Worm (Caenorhabditis elegans) whole organism, L1 larva: Measurements from ENCODE around the gene F27E5.8.

Experiments used
- blmp-1 ChIP-seq: fragments of 150-350 bp; optimal IDR thresholded peaks from 2 replicates; lab custom pipeline; 2014; ENCODE audit warnings: missing biosample characterization, missing genetic modification characterization
- ceh-82 ChIP-seq, 3 experiments: fragments of 150-350 bp in 1 of 3; sonication (generic microtip) in 2 of 3; optimal IDR thresholded peaks; 2 replicates each; lab custom pipeline; 2014 to 2017; ENCODE audit warnings: missing biosample characterization in 3 of 3, missing genetic modification characterization in 3 of 3
- fos-1 ChIP-seq: fragments of 150-350 bp; optimal IDR thresholded peaks from 2 replicates; lab custom pipeline; 2014; ENCODE audit warnings: missing biosample characterization, missing genetic modification characterization
- lin-39 ChIP-seq: fragments of 150-350 bp; optimal IDR thresholded peaks from 2 replicates; lab custom pipeline; 2014; ENCODE audit warnings: missing biosample characterization, missing genetic modification reagents, missing genetic modification characterization
- mab-9 ChIP-seq: fragments of 200-800 bp; sonication (Bioruptor generic); IDR thresholded peaks from 2 replicates; pipeline ENCODE4 v1.3.6; 2022; ENCODE audit warnings: missing genetic modification reagents, missing genetic modification characterization, missing compliant biosample characterization
- mdl-1 ChIP-seq, 2 experiments: fragments of 150-350 bp; optimal IDR thresholded peaks; 2 replicates each; lab custom pipeline; 2014 to 2017; ENCODE audit warnings: missing biosample characterization in 2 of 2, missing genetic modification characterization in 2 of 2, inconsistent platforms in 1 of 2
- mep-1 ChIP-seq: fragments of 150-350 bp; optimal IDR thresholded peaks from 2 replicates; lab custom pipeline; 2014; ENCODE audit warnings: missing biosample characterization, missing genetic modification characterization
- pqm-1 ChIP-seq: sonication (generic microtip); optimal IDR thresholded peaks from 3 replicates; lab custom pipeline; 2017; ENCODE audit warnings: missing biosample characterization, missing genetic modification characterization
- skn-1 ChIP-seq: fragments of 150-350 bp; optimal IDR thresholded peaks from 2 replicates; lab custom pipeline; 2014; ENCODE audit warnings: missing biosample characterization, missing genetic modification characterization
- sox-4 ChIP-seq: sonication (generic microtip); optimal IDR thresholded peaks from 2 replicates; lab custom pipeline; 2016; ENCODE audit warnings: missing genetic modification characterization, missing compliant biosample characterization
- tbx-2 ChIP-seq: sonication (generic microtip); optimal IDR thresholded peaks from 2 replicates; lab custom pipeline; 2016; ENCODE audit warnings: missing genetic modification characterization, missing compliant biosample characterization
- unc-62 ChIP-seq: fragments of 150-350 bp; optimal IDR thresholded peaks from 2 replicates; lab custom pipeline; 2014; ENCODE audit warnings: missing biosample characterization, missing genetic modification reagents, missing genetic modification characterization

- TF ChIP-seq mab-9 (GFP tag; lab: Robert Waterston, UW) (no peak), mep-1 (tag; lab: Kevin White, UChicago) (no peak), lin-39 (no peak), blmp-1 (no peak), ceh-82 (tag; optimal IDR thresholded peaks at IDR 0.05; lab: Kevin White, UChicago) (no peak), mdl-1 (tag; optimal IDR thresholded peaks at IDR 0.05; lab: Kevin White, UChicago) (no peak), tbx-2 (no peak), skn-1 (tag; lab: Kevin White, UChicago) (no peak), sox-4 (tag; lab: Kevin White, UChicago) (no peak), unc-62 (GFP tag; lab: Kevin White, UChicago) (no peak), fos-1 (tag; lab: Kevin White, UChicago) (no peak), pqm-1 (tag; lab: Kevin White, UChicago) (no peak)
These were observed 5.6 kb downstream of the F27E5.8 start, which contains the start of gene lov-1 for ce11 chrII:10121725-10122124.
